Worm (Caenorhabditis elegans): Measurements from ENCODE around the gene srw-21.

DNA sequence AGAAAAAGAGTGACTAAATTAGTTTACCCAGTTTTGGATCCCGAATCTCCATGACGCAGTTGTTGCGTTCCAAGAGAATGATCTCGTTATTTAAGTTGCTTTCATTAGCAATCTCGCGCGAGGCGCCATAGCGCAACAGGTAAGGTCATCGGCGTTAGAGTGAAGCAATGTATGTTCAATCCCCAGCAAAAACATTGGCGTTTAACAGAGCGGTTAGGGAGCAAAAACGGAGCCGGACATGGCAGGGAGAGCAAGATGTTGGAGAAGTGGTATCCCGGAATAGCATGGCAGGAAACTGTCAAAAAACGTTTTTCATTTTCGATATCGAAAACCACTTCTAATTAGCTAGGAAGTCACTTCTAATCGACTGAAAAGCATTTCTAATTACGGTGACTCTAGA is 33.5 kb upstream of the srw-21 start:
- TF ChIP-seq cog-1 (tag; optimal IDR thresholded peaks at IDR 0.05) = no peak
- no peak for TF ChIP-seq tab-1 (GFP tag; IDR thresholded peaks at IDR 0.05)
- 0 out of 2 replicates have a peak, but pooled peaks have one; percentile 26 for TF ChIP-seq ztf-23 (GFP tag; IDR thresholded peaks at IDR 0.05)
- no peak for TF ChIP-seq med-1 (GFP tag; optimal IDR thresholded peaks at IDR 0.05; ENCODE audit: insufficient read depth)
- TF ChIP-seq flt-1 (GFP tag; IDR thresholded peaks at IDR 0.05) = no peak
- no peak for TF ChIP-seq ztf-29 (GFP tag; IDR thresholded peaks at IDR 0.05)
- no peak for TF ChIP-seq T22C8.4 (GFP tag; IDR thresholded peaks at IDR 0.05)

Measured in whole organism, midembryonic.